Worm (Caenorhabditis elegans) whole organism, early embryonic: ENCODE measurements around the gene fbxa-84.

Experiments used
- B0310.2 ChIP-seq: sonication (generic microtip); optimal IDR thresholded peaks from 2 replicates; lab custom pipeline; 2016; ENCODE audit warnings: mild to moderate bottlenecking, missing genetic modification characterization, missing compliant biosample characterization
- F13C5.2 ChIP-seq: sonication (generic microtip); optimal IDR thresholded peaks from 2 replicates; lab custom pipeline; 2017; ENCODE audit warnings: mild to moderate bottlenecking, missing genetic modification characterization, inconsistent platforms, missing compliant biosample characterization
- aly-1 ChIP-seq: sonication (generic microtip); optimal IDR thresholded peaks from 2 replicates; lab custom pipeline; 2016; ENCODE audit warnings: missing genetic modification characterization, missing compliant biosample characterization
- ama-1 ChIP-seq: fragments of 150-350 bp; optimal IDR thresholded peaks from 2 replicates; lab custom pipeline; 2014
- ceh-13 ChIP-seq: fragments of 200-800 bp; sonication (Bioruptor generic); optimal IDR thresholded peaks from 2 replicates; lab custom pipeline; 2018; ENCODE audit warnings: mild to moderate bottlenecking, missing genetic modification characterization, missing compliant biosample characterization
- ceh-36 ChIP-seq: sonication (generic microtip); optimal IDR thresholded peaks from 2 replicates; lab custom pipeline; 2016; ENCODE audit warnings: missing genetic modification characterization, inconsistent platforms, missing compliant biosample characterization
- ets-7 ChIP-seq: sonication (generic microtip); optimal IDR thresholded peaks from 2 replicates; lab custom pipeline; 2016; ENCODE audit warnings: missing genotype, missing genetic modification characterization, missing compliant biosample characterization
- flt-1 ChIP-seq: fragments of 200-800 bp; sonication (Bioruptor generic); IDR thresholded peaks from 2 replicates; pipeline ENCODE4 v1.3.6; 2022; ENCODE audit warnings: missing genetic modification characterization, missing compliant biosample characterization
- hmbx-1 ChIP-seq: sonication (generic microtip); optimal IDR thresholded peaks from 2 replicates; lab custom pipeline; 2016; ENCODE audit warnings: mild to moderate bottlenecking, missing genetic modification characterization, missing compliant biosample characterization
- hmg-4 ChIP-seq: fragments of 200-800 bp; sonication (Bioruptor generic); optimal IDR thresholded peaks from 2 replicates; lab custom pipeline; 2018; ENCODE audit warnings: mild to moderate bottlenecking, missing genetic modification characterization, missing compliant biosample characterization
- hnd-1 ChIP-seq: sonication (generic microtip); optimal IDR thresholded peaks from 2 replicates; lab custom pipeline; 2016; ENCODE audit warnings: missing genetic modification characterization, missing compliant biosample characterization
- pes-1 ChIP-seq: fragments of 200-800 bp; sonication (Bioruptor generic); IDR thresholded peaks from 2 replicates; pipeline ENCODE4 v1.3.6; 2022; ENCODE audit warnings: missing genetic modification reagents, missing genetic modification characterization, missing compliant biosample characterization
- scrt-1 ChIP-seq: fragments of 200-800 bp; sonication (Bioruptor generic); IDR thresholded peaks from 2 replicates; pipeline ENCODE4 v1.3.6; 2022; ENCODE audit warnings: missing genetic modification characterization, missing compliant biosample characterization
- sea-1 ChIP-seq: fragments of 200-800 bp; sonication (Bioruptor generic); conservative IDR thresholded peaks from 2 replicates; pipeline ENCODE4 v1.3.6; 2022; ENCODE audit warnings: missing genetic modification characterization, missing compliant biosample characterization
- tbx-11 ChIP-seq: fragments of 200-800 bp; sonication (Bioruptor generic); IDR thresholded peaks from 2 replicates; pipeline ENCODE4 v1.3.6; 2022; ENCODE audit warnings: missing genetic modification characterization, missing compliant biosample characterization
- tbx-37 ChIP-seq: fragments of 200-800 bp; sonication (Bioruptor generic); conservative IDR thresholded peaks from 2 replicates; pipeline ENCODE4 v1.3.6; 2022; ENCODE audit warnings: missing genetic modification reagents, missing genetic modification characterization, missing compliant biosample characterization
- tra-4 ChIP-seq: sonication (generic microtip); optimal IDR thresholded peaks from 2 replicates; lab custom pipeline; 2017; ENCODE audit warnings: missing genetic modification characterization, missing compliant biosample characterization

fbxa-84 gene

ce11 chrV:15182407-15182806 lies at the start of gene fbxa-84:
Gene fbxa-84, plus strand, starts transcription at chrV:15182440.
- TF ChIP-seq pes-1 (GFP tag; lab: Robert Waterston, UW) = no peak
- TF ChIP-seq F13C5.2 (tag; lab: Kevin White, UChicago) = no peak
- no peak for TF ChIP-seq hnd-1 (tag; lab: Kevin White, UChicago)
- TF ChIP-seq ets-7 = no peak

DNA sequence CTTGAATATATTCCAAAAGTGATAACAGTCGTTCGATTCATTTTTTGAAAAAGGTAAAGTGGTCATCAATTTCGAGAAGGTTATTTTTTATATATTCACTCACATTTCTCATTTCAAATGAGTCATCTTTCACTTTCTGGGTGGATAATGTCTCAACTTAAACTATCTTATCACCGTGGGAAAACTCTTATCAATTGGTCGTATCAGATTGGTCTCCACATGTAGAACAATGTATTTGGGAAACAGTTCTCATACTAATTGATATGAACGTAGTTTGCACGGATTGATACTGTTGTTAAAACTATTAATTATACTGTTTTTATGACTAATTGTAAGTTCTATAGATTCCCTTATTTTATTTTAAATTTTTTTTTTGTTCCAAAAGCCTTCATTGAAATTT lies 48.4 kb upstream of the fbxa-84 start:
- TF ChIP-seq ceh-13 (GFP tag; lab: Kevin White, UChicago) = no peak
- TF ChIP-seq B0310.2 = no peak

- TF ChIP-seq tbx-37 (GFP tag; lab: Robert Waterston, UW) (peak; percentile 42; the same call in 1 of the 2 replicates), pes-1 (GFP tag; lab: Robert Waterston, UW) (no peak)
These were observed 45.5 kb upstream of the fbxa-84 start, which contains the start of gene aipl-1 for ce11 chrV:15136772-15137171. Gene aipl-1, minus strand, starts transcription at chrV:15136801.

ce11 chrV:15139811-15140210 lies 42.4 kb upstream of the fbxa-84 start:
- TF ChIP-seq tbx-37 (GFP tag; lab: Robert Waterston, UW) (no peak), sea-1 (GFP tag; lab: Robert Waterston, UW) (no peak), flt-1 (GFP tag; lab: Robert Waterston, UW) (no peak), hnd-1 (tag; lab: Kevin White, UChicago) (no peak), hmbx-1 (tag; lab: Kevin White, UChicago) (no peak), hmg-4 (GFP tag; lab: Kevin White, UChicago) (no peak), scrt-1 (GFP tag; lab: Robert Waterston, UW) (no peak), tbx-11 (GFP tag; lab: Robert Waterston, UW) (no peak), B0310.2 (no peak), F13C5.2 (tag; lab: Kevin White, UChicago) (no peak), tra-4 (no peak), ceh-13 (GFP tag; lab: Kevin White, UChicago) (no peak), ceh-36 (tag; lab: Kevin White, UChicago) (no peak), pes-1 (GFP tag; lab: Robert Waterston, UW) (no peak), aly-1 (tag; lab: Kevin White, UChicago) (no peak), ets-7 (no peak), ama-1 (no peak)

ce11 chrV:15140247-15140646 lies 42.0 kb upstream of the fbxa-84 start, which contains the start of gene K08F9.3:
Gene K08F9.3, plus strand, starts transcription at chrV:15140547.
- TF ChIP-seq tbx-37 (GFP tag; lab: Robert Waterston, UW) = no peak
- TF ChIP-seq aly-1 (tag; lab: Kevin White, UChicago) = no peak
- TF ChIP-seq flt-1 (GFP tag; lab: Robert Waterston, UW) = no peak
- no peak for TF ChIP-seq ama-1
- no peak for TF ChIP-seq hmg-4 (GFP tag; lab: Kevin White, UChicago)
- TF ChIP-seq hmbx-1 (tag; lab: Kevin White, UChicago) = no peak
- TF ChIP-seq ets-7 = no peak
- TF ChIP-seq scrt-1 (GFP tag; lab: Robert Waterston, UW) = no peak
- no peak for TF ChIP-seq tra-4
- no peak for TF ChIP-seq ceh-36 (tag; lab: Kevin White, UChicago)
- TF ChIP-seq F13C5.2 (tag; lab: Kevin White, UChicago) = no peak
- no peak for TF ChIP-seq hnd-1 (tag; lab: Kevin White, UChicago)
- TF ChIP-seq pes-1 (GFP tag; lab: Robert Waterston, UW) = no peak
- no peak for TF ChIP-seq ceh-13 (GFP tag; lab: Kevin White, UChicago)
- TF ChIP-seq B0310.2 = no peak
- no peak for TF ChIP-seq tbx-11 (GFP tag; lab: Robert Waterston, UW)

DNA sequence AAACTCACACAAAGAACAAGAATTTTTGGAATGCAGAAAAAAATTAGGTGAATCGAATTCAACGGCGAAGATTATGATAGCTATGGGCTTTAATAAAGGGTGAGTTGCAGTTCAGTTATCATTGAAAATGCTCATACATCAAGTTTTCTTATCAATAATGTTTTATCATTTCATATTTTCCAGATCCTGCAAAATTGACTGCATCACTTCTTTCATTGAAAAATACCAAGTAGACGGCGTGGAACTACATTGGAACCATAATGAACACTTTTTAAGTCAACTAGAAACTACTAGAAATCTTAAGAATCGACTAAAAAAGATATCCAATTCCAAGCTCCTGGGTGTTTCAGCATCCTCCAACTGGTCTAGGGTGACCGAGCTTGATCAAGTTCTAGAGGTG lies 39.0 kb upstream of the fbxa-84 start, which contains the start of gene K08F9.1:
Gene K08F9.1 (minus strand): TSS at position 101 of the 400 bp plus-strand sequence.
- no peak for TF ChIP-seq sea-1 (GFP tag; lab: Robert Waterston, UW)
- no peak for TF ChIP-seq ets-7
- TF ChIP-seq F13C5.2 (tag; lab: Kevin White, UChicago) = no peak
- TF ChIP-seq flt-1 (GFP tag; lab: Robert Waterston, UW) = no peak
- no peak for TF ChIP-seq ceh-13 (GFP tag; lab: Kevin White, UChicago)
- no peak for TF ChIP-seq B0310.2
- no peak for TF ChIP-seq tra-4
- TF ChIP-seq ceh-36 (tag; lab: Kevin White, UChicago) = no peak
- no peak for TF ChIP-seq hnd-1 (tag; lab: Kevin White, UChicago)
- TF ChIP-seq scrt-1 (GFP tag; lab: Robert Waterston, UW) = no peak
- TF ChIP-seq tbx-37 (GFP tag; lab: Robert Waterston, UW) = no peak
- no peak for TF ChIP-seq aly-1 (tag; lab: Kevin White, UChicago)

- TF ChIP-seq tbx-11 (GFP tag; lab: Robert Waterston, UW) = no peak
- TF ChIP-seq hmg-4 (GFP tag; lab: Kevin White, UChicago) = no peak
- TF ChIP-seq tbx-37 (GFP tag; lab: Robert Waterston, UW) = no peak
- TF ChIP-seq ceh-13 (GFP tag; lab: Kevin White, UChicago) = no peak
- no peak for TF ChIP-seq F13C5.2 (tag; lab: Kevin White, UChicago)
- no peak for TF ChIP-seq ama-1
- no peak for TF ChIP-seq pes-1 (GFP tag; lab: Robert Waterston, UW)
- TF ChIP-seq hmbx-1 (tag; lab: Kevin White, UChicago) = no peak
- no peak for TF ChIP-seq ets-7
- no peak for TF ChIP-seq ceh-36 (tag; lab: Kevin White, UChicago)
- no peak for TF ChIP-seq aly-1 (tag; lab: Kevin White, UChicago)
- no peak for TF ChIP-seq flt-1 (GFP tag; lab: Robert Waterston, UW)
These were observed 38.4 kb upstream of the fbxa-84 start, which contains the start of gene K08F9.4 for ce11 chrV:15143798-15144197. Gene K08F9.4, plus strand, starts transcription at chrV:15144019.

DNA sequence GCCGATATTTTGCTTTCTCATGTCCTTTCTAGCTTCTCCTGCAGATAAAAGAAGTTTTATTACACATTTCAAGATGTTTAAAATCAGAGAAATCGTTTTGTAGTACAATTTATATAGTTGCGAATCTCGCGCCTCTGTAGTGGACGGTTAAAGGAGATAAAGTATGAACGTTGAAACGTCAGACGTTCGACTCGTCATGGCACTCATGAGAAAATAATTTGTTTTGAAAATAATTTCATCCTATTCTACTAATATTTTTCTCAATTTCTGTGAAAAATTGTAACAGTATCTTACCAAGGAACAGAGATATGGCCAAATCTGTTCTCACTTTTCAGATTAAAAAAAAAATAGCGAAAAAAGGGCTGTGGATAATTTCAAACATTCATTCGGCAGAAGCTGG lies 34.5 kb upstream of the fbxa-84 start, which contains the start of gene T09F5.20:
Gene T09F5.20 (minus strand): TSS at position 101 of the 400 bp plus-strand sequence.
- TF ChIP-seq tra-4 = no peak
- TF ChIP-seq ceh-36 (tag; lab: Kevin White, UChicago) = no peak
